Fruit fly (Drosophila melanogaster) whole organism, embryonic: Measurements from ENCODE around the gene CG43049.
A peak's percentile ranks its signal among the peaks of the same experiment; 100 is the strongest.

Experiments used
- Atf6 ChIP-seq: fragments of 200-800 bp; sonication (Bioruptor generic); IDR thresholded peaks from 2 replicates; pipeline ENCODE4 v1.3.6; 2022; ENCODE audit warnings: missing biosample characterization, missing genetic modification characterization
- B-H2 ChIP-seq: fragments of 200-800 bp; sonication (Bioruptor generic); optimal IDR thresholded peaks from 2 replicates; lab custom pipeline; 2018; ENCODE audit warnings: missing biosample characterization, mild to moderate bottlenecking, missing genetic modification characterization
- Bgb ChIP-seq: fragments of 200-800 bp; sonication (Bioruptor generic); IDR thresholded peaks from 2 replicates; pipeline ENCODE4 v1.3.6; 2022; ENCODE audit warnings: missing biosample characterization, missing genetic modification characterization; ENCODE audit not compliant: partially characterized antibody
- Blimp-1 ChIP-seq: fragments of 200-800 bp; sonication (Bioruptor generic); optimal IDR thresholded peaks from 3 replicates; lab custom pipeline; 2018; ENCODE audit warnings: missing biosample characterization, missing genetic modification characterization, mild to moderate bottlenecking, moderate library complexity, missing genetic modification reagents
- CG10654 ChIP-seq: fragments of 200-800 bp; sonication (Bioruptor generic); optimal IDR thresholded peaks from 2 replicates; lab custom pipeline; 2016; ENCODE audit warnings: missing biosample characterization, missing genetic modification characterization
- CG11247 ChIP-seq: fragments of 200-800 bp; sonication (Bioruptor generic); IDR thresholded peaks from 2 replicates; pipeline ENCODE4 v1.3.6; 2022; ENCODE audit warnings: missing biosample characterization, missing genetic modification characterization
- CG12659 ChIP-seq: fragments of 200-800 bp; sonication (Bioruptor generic); optimal IDR thresholded peaks from 3 replicates; lab custom pipeline; 2017; ENCODE audit warnings: mild to moderate bottlenecking, missing biosample characterization, missing genetic modification reagents, missing genetic modification characterization
- CG13287 ChIP-seq: fragments of 200-800 bp; sonication (Bioruptor generic); IDR thresholded peaks from 2 replicates; pipeline ENCODE4 v1.3.6; 2022; ENCODE audit warnings: missing biosample characterization, missing genetic modification characterization; ENCODE audit not compliant: partially characterized antibody
- CG13894 ChIP-seq: fragments of 200-800 bp; sonication (Bioruptor generic); optimal IDR thresholded peaks from 3 replicates; lab custom pipeline; 2018; ENCODE audit warnings: missing biosample characterization, mild to moderate bottlenecking, missing genetic modification characterization, moderate library complexity
- CG1603 ChIP-seq: fragments of 200-800 bp; sonication (Bioruptor generic); optimal IDR thresholded peaks from 2 replicates; lab custom pipeline; 2019; ENCODE audit warnings: missing biosample characterization, mild to moderate bottlenecking, missing genetic modification characterization, moderate library complexity
- CG17385 ChIP-seq: fragments of 200-800 bp; sonication (Bioruptor generic); optimal IDR thresholded peaks from 3 replicates; lab custom pipeline; 2018; ENCODE audit warnings: missing biosample characterization, mild to moderate bottlenecking, missing genetic modification characterization
- CG17568 ChIP-seq: fragments of 200-800 bp; sonication (Bioruptor generic); optimal IDR thresholded peaks from 2 replicates; lab custom pipeline; 2018; ENCODE audit warnings: missing biosample characterization, mild to moderate bottlenecking, missing genetic modification characterization, moderate library complexity
- CG2678 ChIP-seq: fragments of 200-800 bp; sonication (Bioruptor generic); optimal IDR thresholded peaks from 3 replicates; lab custom pipeline; 2019; ENCODE audit warnings: missing biosample characterization, mild to moderate bottlenecking, missing genetic modification characterization, moderate library complexity
- CG3065 ChIP-seq: fragments of 200-800 bp; sonication (Bioruptor generic); optimal IDR thresholded peaks from 2 replicates; lab custom pipeline; 2016; ENCODE audit warnings: missing biosample characterization, missing genetic modification characterization
- CG31388 ChIP-seq: fragments of 200-800 bp; sonication (Bioruptor generic); optimal IDR thresholded peaks from 2 replicates; lab custom pipeline; 2016; ENCODE audit warnings: missing biosample characterization, missing genetic modification characterization
- CG3847 ChIP-seq: fragments of 200-800 bp; sonication (Bioruptor generic); IDR thresholded peaks from 2 replicates; pipeline ENCODE4 v1.3.6; 2022; ENCODE audit warnings: missing biosample characterization, missing genetic modification characterization
- CG5953 ChIP-seq: fragments of 200-800 bp; sonication (Bioruptor generic); IDR thresholded peaks from 2 replicates; pipeline ENCODE4 v1.3.6; 2022; ENCODE audit warnings: missing biosample characterization, missing genetic modification characterization
- CG6765 ChIP-seq: fragments of 200-800 bp; sonication (Bioruptor generic); optimal IDR thresholded peaks from 3 replicates; lab custom pipeline; 2017; ENCODE audit warnings: missing biosample characterization, mild to moderate bottlenecking, missing genetic modification characterization
- CG6791 ChIP-seq: fragments of 200-800 bp; sonication (Bioruptor generic); IDR thresholded peaks from 3 replicates; pipeline ENCODE4 v1.3.6; 2022; ENCODE audit warnings: missing biosample characterization, missing genetic modification characterization; ENCODE audit not compliant: partially characterized antibody
- CG8359 ChIP-seq: fragments of 200-800 bp; sonication (Bioruptor generic); optimal IDR thresholded peaks from 2 replicates; lab custom pipeline; 2017; ENCODE audit warnings: missing biosample characterization, mild to moderate bottlenecking, missing genetic modification characterization, borderline replicate concordance
- CHES-1-like ChIP-seq: fragments of 200-800 bp; sonication (Bioruptor generic); optimal IDR thresholded peaks from 2 replicates; lab custom pipeline; 2016; ENCODE audit warnings: missing biosample characterization, missing genetic modification characterization
- Dbx ChIP-seq: fragments of 200-800 bp; sonication (Bioruptor generic); IDR thresholded peaks from 3 replicates; pipeline ENCODE4 v1.3.6; 2022; ENCODE audit warnings: missing biosample characterization, missing genetic modification characterization
- Eip74EF ChIP-seq, 2 experiments: fragments of 200-800 bp in 1 of 2; fragments of >200 bp in 1 of 2; sonication (Bioruptor generic) in 1 of 2; optimal IDR thresholded peaks; 2 replicates each; lab custom pipeline; 2017 to 2019; ENCODE audit warnings: missing biosample characterization in 2 of 2, missing genetic modification characterization in 2 of 2, mild to moderate bottlenecking in 1 of 2, moderate library complexity in 1 of 2
- PHDP ChIP-seq: fragments of 200-800 bp; sonication (Bioruptor generic); optimal IDR thresholded peaks from 3 replicates; lab custom pipeline; 2018; ENCODE audit warnings: missing biosample characterization, mild to moderate bottlenecking, missing genetic modification characterization, moderate library complexity
- Rfx ChIP-seq: fragments of 200-800 bp; sonication (Bioruptor generic); IDR thresholded peaks from 2 replicates; pipeline ENCODE4 v1.3.6; 2022; ENCODE audit warnings: missing biosample characterization, missing genetic modification characterization
- Ssrp ChIP-seq: fragments of 200-800 bp; sonication (Bioruptor generic); optimal IDR thresholded peaks from 2 replicates; lab custom pipeline; 2018; ENCODE audit warnings: missing biosample characterization, mild to moderate bottlenecking, missing genetic modification characterization, moderate library complexity
- amos ChIP-seq: fragments of 200-800 bp; sonication (Bioruptor generic); IDR thresholded peaks from 2 replicates; pipeline ENCODE4 v1.3.6; 2022; ENCODE audit warnings: missing biosample characterization, missing genetic modification characterization; ENCODE audit not compliant: partially characterized antibody
- bbx ChIP-seq: fragments of 200-800 bp; sonication (Bioruptor generic); IDR thresholded peaks from 2 replicates; pipeline ENCODE4 v1.3.6; 2022; ENCODE audit warnings: missing biosample characterization, missing genetic modification characterization; ENCODE audit not compliant: partially characterized antibody
- bsh ChIP-seq, 2 experiments: fragments of 200-800 bp; sonication (Bioruptor generic); optimal IDR thresholded peaks; 2 replicates each; lab custom pipeline; 2017 to 2018; ENCODE audit warnings: mild to moderate bottlenecking in 2 of 2, missing biosample characterization in 2 of 2, missing genetic modification characterization in 2 of 2, moderate library complexity in 1 of 2
- caup ChIP-seq: fragments of 200-800 bp; sonication (Bioruptor generic); optimal IDR thresholded peaks from 3 replicates; lab custom pipeline; 2017; ENCODE audit warnings: missing biosample characterization, mild to moderate bottlenecking, missing genetic modification characterization, moderate library complexity; ENCODE audit not compliant: severe bottlenecking
- chif ChIP-seq, 2 experiments: fragments of 200-800 bp; sonication (Bioruptor generic); optimal IDR thresholded peaks; 3 replicates each; lab custom pipeline; 2016; ENCODE audit warnings: missing biosample characterization in 2 of 2, missing genetic modification characterization in 2 of 2
- chm ChIP-seq: fragments of 200-800 bp; sonication (Bioruptor generic); IDR thresholded peaks from 2 replicates; pipeline ENCODE4 v1.3.6; 2022; ENCODE audit warnings: missing biosample characterization, missing genetic modification characterization
- ftz-f1 ChIP-seq: fragments of 200-800 bp; sonication (Bioruptor generic); optimal IDR thresholded peaks from 2 replicates; lab custom pipeline; 2016; ENCODE audit warnings: missing biosample characterization, missing genetic modification characterization
- gcm2 ChIP-seq: fragments of 200-800 bp; sonication (Bioruptor generic); optimal IDR thresholded peaks from 2 replicates; lab custom pipeline; 2016; ENCODE audit warnings: missing biosample characterization, missing genetic modification characterization
- grn ChIP-seq: fragments of 200-800 bp; sonication (Bioruptor generic); optimal IDR thresholded peaks from 3 replicates; lab custom pipeline; 2017; ENCODE audit warnings: missing biosample characterization, missing genetic modification characterization
- her ChIP-seq: fragments of 200-800 bp; sonication (Bioruptor generic); optimal IDR thresholded peaks from 2 replicates; lab custom pipeline; 2016; ENCODE audit warnings: missing biosample characterization, missing genetic modification characterization
- jing ChIP-seq: fragments of 200-800 bp; sonication (Bioruptor generic); optimal IDR thresholded peaks from 2 replicates; lab custom pipeline; 2018; ENCODE audit warnings: missing biosample characterization, mild to moderate bottlenecking, missing genetic modification characterization
- jumu ChIP-seq: fragments of 200-800 bp; sonication (Bioruptor generic); optimal IDR thresholded peaks from 3 replicates; lab custom pipeline; 2016; ENCODE audit warnings: missing biosample characterization, missing genetic modification characterization
- kah ChIP-seq: fragments of 200-800 bp; sonication (Bioruptor generic); optimal IDR thresholded peaks from 2 replicates; lab custom pipeline; 2018; ENCODE audit warnings: missing biosample characterization, mild to moderate bottlenecking, missing genetic modification characterization
- lab ChIP-seq: fragments of 200-800 bp; sonication (Bioruptor generic); optimal IDR thresholded peaks from 3 replicates; lab custom pipeline; 2017; ENCODE audit warnings: missing biosample characterization, missing genetic modification characterization, mild to moderate bottlenecking, moderate library complexity, missing genetic modification reagents
- lbe ChIP-seq: fragments of 200-800 bp; sonication (Bioruptor generic); optimal IDR thresholded peaks from 2 replicates; lab custom pipeline; 2016; ENCODE audit warnings: missing biosample characterization, mild to moderate bottlenecking, missing genetic modification characterization
- mld ChIP-seq: fragments of 200-800 bp; sonication (Bioruptor generic); IDR thresholded peaks from 3 replicates; pipeline ENCODE4 v1.3.6; 2022; ENCODE audit warnings: missing biosample characterization, missing genetic modification characterization; ENCODE audit not compliant: partially characterized antibody
- p53 ChIP-seq: fragments of 200-800 bp; sonication (Bioruptor generic); optimal IDR thresholded peaks from 2 replicates; lab custom pipeline; 2016; ENCODE audit warnings: missing biosample characterization, missing genetic modification characterization
- sd ChIP-seq: fragments of 200-800 bp; sonication (Bioruptor generic); optimal IDR thresholded peaks from 3 replicates; lab custom pipeline; 2018; ENCODE audit warnings: missing biosample characterization, mild to moderate bottlenecking, missing genetic modification characterization, moderate library complexity
- sob ChIP-seq: fragments of 200-800 bp; sonication (Bioruptor generic); IDR thresholded peaks from 2 replicates; pipeline ENCODE4 v1.3.6; 2022; ENCODE audit warnings: missing biosample characterization, missing genetic modification characterization
- sr ChIP-seq: fragments of 200-800 bp; sonication (Bioruptor generic); IDR thresholded peaks from 3 replicates; pipeline ENCODE4 v1.3.6; 2022; ENCODE audit warnings: missing biosample characterization, missing genetic modification characterization
- tgo ChIP-seq: fragments of 200-800 bp; sonication (Bioruptor generic); IDR thresholded peaks from 3 replicates; pipeline ENCODE4 v1.3.6; 2022; ENCODE audit warnings: missing biosample characterization, missing genetic modification characterization
- vvl ChIP-seq: fragments of 200-800 bp; sonication (Bioruptor generic); IDR thresholded peaks from 2 replicates; pipeline ENCODE4 v1.3.6; 2022; ENCODE audit warnings: missing biosample characterization, missing genetic modification characterization

CG43049 gene

DNA sequence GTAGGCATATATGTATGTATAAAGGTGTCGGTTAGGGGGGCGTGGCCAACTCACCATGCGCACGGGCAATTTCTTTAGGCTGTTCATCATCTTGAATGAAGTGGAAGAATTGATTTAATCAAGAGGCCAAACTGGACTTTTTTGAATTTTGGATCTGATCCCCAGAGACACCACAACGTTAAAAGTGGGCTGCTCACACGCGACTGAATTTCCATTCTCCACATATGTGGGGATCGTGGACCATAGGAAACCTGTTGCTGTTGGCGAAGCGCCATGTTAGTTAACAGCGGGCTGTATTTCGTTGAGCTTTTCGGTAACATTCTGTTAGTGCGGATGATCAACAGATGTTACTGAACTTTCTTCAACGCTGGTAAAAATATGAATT, 26.8 kb upstream of the CG43049 start, which contains the start of gene CG3902 (continued):
- TF ChIP-seq lab (GFP tag; lab: Kevin White, UChicago) (peak; percentile 65), gcm2 (GFP tag; lab: Kevin White, UChicago) (peak; percentile 32), CG12659 (GFP tag; lab: Kevin White, UChicago) (peak; percentile 49), CG8359 (GFP tag; lab: Kevin White, UChicago) (no peak), her (GFP tag; lab: Kevin White, UChicago) (peak; percentile 24), caup (GFP tag; lab: Kevin White, UChicago) (peak; percentile 68), CG3847 (GFP tag; lab: Robert Waterston, UW) (no peak), CG17568 (GFP tag; lab: Kevin White, UChicago) (peak; percentile 49), bsh (GFP tag; optimal IDR thresholded peaks at IDR 0.05; lab: Kevin White, UChicago) (peak in 1 of 2 experiments; percentile 32), CHES-1-like (GFP tag; lab: Kevin White, UChicago) (peak; percentile 28), CG5953 (peak; percentile 67), p53 (no peak), sr (no peak; the same call in 2 of the 3 replicates), Rfx (GFP tag; lab: Robert Waterston, UW) (peak; percentile 44; the same call in 1 of the 2 replicates), Eip74EF (GFP tag; optimal IDR thresholded peaks at IDR 0.05; lab: Kevin White, UChicago) (peak in 1 of 2 experiments; percentile 19), mld (0 out of 3 replicates have a peak, but pooled peaks have one; percentile 56), Ssrp (tag; lab: Kevin White, UChicago) (no peak), CG13894 (tag; lab: Kevin White, UChicago) (peak; percentile 10), jumu (GFP tag; lab: Kevin White, UChicago) (no peak), ftz-f1 (GFP tag; lab: Kevin White, UChicago) (peak; percentile 55), B-H2 (GFP tag; lab: Kevin White, UChicago) (peak; percentile 71), tgo (GFP tag; lab: Robert Waterston, UW) (no peak), sob (GFP tag; lab: Robert Waterston, UW) (peak; percentile 29; the same call in 1 of the 2 replicates), Blimp-1 (no peak), kah (GFP tag; lab: Kevin White, UChicago) (peak; percentile 98), vvl (GFP tag; lab: Robert Waterston, UW) (peak; percentile 71), chm (GFP tag; lab: Robert Waterston, UW) (peak; percentile 75), CG10654 (GFP tag; lab: Kevin White, UChicago) (no peak), CG31388 (GFP tag; lab: Kevin White, UChicago) (no peak), PHDP (tag; lab: Kevin White, UChicago) (peak; percentile 39), CG11247 (GFP tag; lab: Robert Waterston, UW) (0 out of 2 replicates have a peak, but pooled peaks have one; percentile 28), Dbx (peak; percentile 36; the same call in 1 of the 3 replicates), CG6791 (GFP tag; lab: Robert Waterston, UW) (peak; percentile 28; the same call in 1 of the 3 replicates), CG2678 (tag; lab: Kevin White, UChicago) (peak; percentile 28), grn (peak; percentile 84), CG17385 (GFP tag; lab: Kevin White, UChicago) (peak; percentile 28), sd (tag; lab: Kevin White, UChicago) (peak; percentile 7), amos (peak; percentile 43; the same call in 1 of the 2 replicates), CG3065 (GFP tag; lab: Kevin White, UChicago) (peak; percentile 19), CG1603 (tag; lab: Kevin White, UChicago) (peak; percentile 29), CG13287 (peak; percentile 5; the same call in 1 of the 2 replicates), CG6765 (GFP tag; lab: Kevin White, UChicago) (peak; percentile 43), Bgb (peak; percentile 59; the same call in 1 of the 2 replicates), bbx (GFP tag; lab: Robert Waterston, UW) (peak; percentile 59; the same call in 1 of the 2 replicates), Atf6 (GFP tag; lab: Robert Waterston, UW) (peak; percentile 60; the same call in 1 of the 2 replicates), lbe (GFP tag; lab: Kevin White, UChicago) (peak; percentile 32), jing (GFP tag; lab: Kevin White, UChicago) (no peak), chif (GFP tag; optimal IDR thresholded peaks at IDR 0.05; lab: Kevin White, UChicago) (no peak)
